Fruit fly (Drosophila melanogaster): ENCODE data around the gene CG10969.

dm6 chr3L:12772740-12773686, 7.9 kb downstream of the CG10969 start, which contains the start of gene Hip1:
- TF ChIP-seq Dfd (GFP tag; optimal IDR thresholded peaks at IDR 0.05) (no peak), peb (GFP tag; IDR thresholded peaks at IDR 0.05) (no peak), NC2β (GFP tag; optimal IDR thresholded peaks at IDR 0.05) (no peak)
